Worm (Caenorhabditis elegans) whole organism, midembryonic: ENCODE results near the gene T04A8.7.

ENCODE experiments used
- T22C8.4 ChIP-seq: fragments of 200-800 bp; sonication (Bioruptor generic); IDR thresholded peaks from 2 replicates; pipeline ENCODE4 v1.3.6; 2022; ENCODE audit warnings: missing genetic modification characterization, missing compliant biosample characterization
- cog-1 ChIP-seq: sonication (generic microtip); optimal IDR thresholded peaks from 2 replicates; lab custom pipeline; 2016; ENCODE audit warnings: missing genetic modification characterization, missing compliant biosample characterization
- flt-1 ChIP-seq: fragments of 200-800 bp; sonication (Bioruptor generic); IDR thresholded peaks from 2 replicates; pipeline ENCODE4 v1.3.6; 2022; ENCODE audit warnings: missing genetic modification characterization, missing compliant biosample characterization
- klf-2 ChIP-seq: fragments of 200-800 bp; sonication (Bioruptor generic); conservative IDR thresholded peaks from 2 replicates; pipeline ENCODE4 v1.3.6; 2022; ENCODE audit warnings: missing genetic modification reagents, missing genetic modification characterization, missing compliant biosample characterization
- med-1 ChIP-seq: sonication (generic microtip); optimal IDR thresholded peaks from 2 replicates; lab custom pipeline; 2017; ENCODE audit warnings: missing genetic modification characterization, mild to moderate bottlenecking, missing compliant biosample characterization, antibody characterized with exemption, missing genetic modification reagents; ENCODE audit not compliant: insufficient read depth
- ref-1 ChIP-seq: fragments of 200-800 bp; sonication (Bioruptor generic); conservative IDR thresholded peaks from 2 replicates; pipeline ENCODE4 v1.3.6; 2022; ENCODE audit warnings: missing genetic modification reagents, missing genetic modification characterization, missing compliant biosample characterization
- tab-1 ChIP-seq: fragments of 200-800 bp; sonication (Bioruptor generic); IDR thresholded peaks from 2 replicates; pipeline ENCODE4 v1.3.6; 2022; ENCODE audit warnings: missing genetic modification characterization, missing compliant biosample characterization
- ztf-23 ChIP-seq: fragments of 200-800 bp; sonication (Bioruptor generic); IDR thresholded peaks from 2 replicates; pipeline ENCODE4 v1.3.6; 2022; ENCODE audit warnings: missing genetic modification reagents, missing genetic modification characterization, missing compliant biosample characterization
- ztf-29 ChIP-seq: fragments of 200-800 bp; sonication (Bioruptor generic); IDR thresholded peaks from 2 replicates; pipeline ENCODE4 v1.3.6; 2022; ENCODE audit warnings: missing genetic modification reagents, missing genetic modification characterization, missing compliant biosample characterization

T04A8.7 gene

ce11 chrIII:4695057-4695456 is at the start of gene T04A8.7:
T04A8.7 (plus strand) TSS chrIII:4695357.
- no peak for TF ChIP-seq flt-1 (GFP tag; lab: Robert Waterston, UW)
- TF ChIP-seq tab-1 (GFP tag; lab: Robert Waterston, UW), result no peak
- TF ChIP-seq T22C8.4 (GFP tag; lab: Robert Waterston, UW), result no peak
- TF ChIP-seq ref-1 (GFP tag; lab: Robert Waterston, UW), result no peak

ce11 chrIII:4646246-4646645 is 48.9 kb upstream of the T04A8.7 start, which contains the start of gene pqn-29:
pqn-29 (minus strand) TSS chrIII:4646346.
- no peak for TF ChIP-seq ztf-23 (GFP tag; lab: Robert Waterston, UW)

ce11 chrIII:4647341-4647740 is 47.8 kb upstream of the T04A8.7 start:
- TF ChIP-seq ztf-29 (GFP tag; lab: Robert Waterston, UW), result no peak
- TF ChIP-seq flt-1 (GFP tag; lab: Robert Waterston, UW), result no peak
- no peak for TF ChIP-seq tab-1 (GFP tag; lab: Robert Waterston, UW)
- TF ChIP-seq ref-1 (GFP tag; lab: Robert Waterston, UW), result no peak
- TF ChIP-seq klf-2, result no peak
- no peak for TF ChIP-seq ztf-23 (GFP tag; lab: Robert Waterston, UW)
- no peak for TF ChIP-seq cog-1 (tag; lab: Kevin White, UChicago)
- no peak for TF ChIP-seq med-1 (GFP tag; lab: Kevin White, UChicago)
- no peak for TF ChIP-seq T22C8.4 (GFP tag; lab: Robert Waterston, UW)

ce11 chrIII:4647878-4648277 is 47.3 kb upstream of the T04A8.7 start, which contains the start of gene T23F11.6:
T23F11.6 (minus strand) TSS chrIII:4647922.
- TF ChIP-seq flt-1 (GFP tag; lab: Robert Waterston, UW), result no peak
- TF ChIP-seq ztf-23 (GFP tag; lab: Robert Waterston, UW), result no peak
- no peak for TF ChIP-seq tab-1 (GFP tag; lab: Robert Waterston, UW)

ce11 chrIII:4649363-4649768 is 45.8 kb upstream of the T04A8.7 start:
- TF ChIP-seq ref-1 (GFP tag; lab: Robert Waterston, UW), result no peak
- TF ChIP-seq med-1 (GFP tag; lab: Kevin White, UChicago), result no peak
- TF ChIP-seq ztf-29 (GFP tag; lab: Robert Waterston, UW), result no peak
- TF ChIP-seq klf-2, result no peak
- TF ChIP-seq ztf-23 (GFP tag; lab: Robert Waterston, UW), result 0 out of 2 replicates have a peak, but pooled peaks have one; percentile 26
- no peak for TF ChIP-seq flt-1 (GFP tag; lab: Robert Waterston, UW)
- TF ChIP-seq T22C8.4 (GFP tag; lab: Robert Waterston, UW), result peak; percentile 93
- TF ChIP-seq cog-1 (tag; lab: Kevin White, UChicago), result peak; percentile 83
- no peak for TF ChIP-seq tab-1 (GFP tag; lab: Robert Waterston, UW)

- no peak for TF ChIP-seq ztf-23 (GFP tag; lab: Robert Waterston, UW)
- TF ChIP-seq T22C8.4 (GFP tag; lab: Robert Waterston, UW), result no peak
- no peak for TF ChIP-seq ztf-29 (GFP tag; lab: Robert Waterston, UW)
- TF ChIP-seq klf-2, result no peak
- no peak for TF ChIP-seq med-1 (GFP tag; lab: Kevin White, UChicago)
- TF ChIP-seq cog-1 (tag; lab: Kevin White, UChicago), result no peak
- no peak for TF ChIP-seq flt-1 (GFP tag; lab: Robert Waterston, UW)
- no peak for TF ChIP-seq tab-1 (GFP tag; lab: Robert Waterston, UW)
- no peak for TF ChIP-seq ref-1 (GFP tag; lab: Robert Waterston, UW)
Measured at ce11 chrIII:4649811-4650544, 45.2 kb upstream of the T04A8.7 start, which contains the start of gene ppm-2. ppm-2 (plus strand) TSS chrIII:4650494.

ce11 chrIII:4653374-4653773 is 41.8 kb upstream of the T04A8.7 start:
- TF ChIP-seq klf-2, result no peak
- TF ChIP-seq T22C8.4 (GFP tag; lab: Robert Waterston, UW), result no peak
- no peak for TF ChIP-seq ref-1 (GFP tag; lab: Robert Waterston, UW)
- no peak for TF ChIP-seq tab-1 (GFP tag; lab: Robert Waterston, UW)
- no peak for TF ChIP-seq med-1 (GFP tag; lab: Kevin White, UChicago)
- no peak for TF ChIP-seq ztf-29 (GFP tag; lab: Robert Waterston, UW)
- no peak for TF ChIP-seq flt-1 (GFP tag; lab: Robert Waterston, UW)
- TF ChIP-seq ztf-23 (GFP tag; lab: Robert Waterston, UW), result no peak
- no peak for TF ChIP-seq cog-1 (tag; lab: Kevin White, UChicago)

ce11 chrIII:4653912-4654311 is 41.2 kb upstream of the T04A8.7 start:
- TF ChIP-seq ztf-29 (GFP tag; lab: Robert Waterston, UW) (no peak), ref-1 (GFP tag; lab: Robert Waterston, UW) (no peak), cog-1 (tag; lab: Kevin White, UChicago) (no peak), ztf-23 (GFP tag; lab: Robert Waterston, UW) (no peak), T22C8.4 (GFP tag; lab: Robert Waterston, UW) (no peak)

ce11 chrIII:4655402-4655801 is 39.8 kb upstream of the T04A8.7 start, which contains the start of gene T23F11.2:
T23F11.2 (minus strand) TSS chrIII:4655502.
- TF ChIP-seq flt-1 (GFP tag; lab: Robert Waterston, UW) (no peak), klf-2 (no peak), ref-1 (GFP tag; lab: Robert Waterston, UW) (no peak), med-1 (GFP tag; lab: Kevin White, UChicago) (no peak), ztf-23 (GFP tag; lab: Robert Waterston, UW) (no peak), tab-1 (GFP tag; lab: Robert Waterston, UW) (no peak), T22C8.4 (GFP tag; lab: Robert Waterston, UW) (no peak), cog-1 (tag; lab: Kevin White, UChicago) (no peak), ztf-29 (GFP tag; lab: Robert Waterston, UW) (no peak)
